Worm (Caenorhabditis elegans): Measurements from ENCODE around the gene B0238.15.

Gene B0238.15

DNA sequence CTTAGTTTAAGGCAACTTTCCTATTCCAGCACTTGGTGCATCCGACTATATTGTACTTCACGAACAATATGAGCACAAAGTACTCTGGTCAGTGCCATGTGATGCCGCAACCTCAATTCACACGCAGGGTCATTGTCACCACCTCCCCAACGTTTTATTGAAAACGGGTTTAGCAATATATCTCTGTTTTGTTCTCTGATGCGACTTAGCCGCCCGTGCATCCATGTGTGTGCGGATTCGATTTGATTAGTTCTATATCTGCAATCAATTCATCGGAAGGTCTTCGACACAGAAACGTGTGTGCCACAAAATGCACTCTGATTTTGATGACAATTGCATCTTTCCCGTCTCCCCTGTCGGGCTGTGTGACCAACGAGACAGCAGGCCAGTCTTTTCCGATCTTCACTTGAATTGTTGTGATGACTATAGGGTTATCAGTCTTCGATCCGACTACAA lies 32.6 kb downstream of the B0238.15 start (continued):
- TF ChIP-seq T26A8.4 (GFP tag; IDR thresholded peaks at IDR 0.05) (no peak), Y75B8A.6 (GFP tag; IDR thresholded peaks at IDR 0.05) (no peak), nhr-6 (tag; optimal IDR thresholded peaks at IDR 0.05) (no peak), unc-130 (GFP tag; optimal IDR thresholded peaks at IDR 0.05) (no peak), fos-1 (tag; optimal IDR thresholded peaks at IDR 0.05) (no peak), fkh-10 (GFP tag; optimal IDR thresholded peaks at IDR 0.05) (no peak), nhr-111 (GFP tag; optimal IDR thresholded peaks at IDR 0.05) (no peak), Y5F2A.4 (GFP tag; optimal IDR thresholded peaks at IDR 0.05) (no peak), lir-3 (tag; optimal IDR thresholded peaks at IDR 0.05) (no peak), nhr-102 (tag; optimal IDR thresholded peaks at IDR 0.05) (peak; percentile 17), mep-1 (tag; optimal IDR thresholded peaks at IDR 0.05) (no peak), hlh-11 (tag; optimal IDR thresholded peaks at IDR 0.05) (peak; percentile 70), dpl-1 (GFP tag; optimal IDR thresholded peaks at IDR 0.05) (no peak), daf-12 (tag; optimal IDR thresholded peaks at IDR 0.05) (no peak), lin-38 (GFP tag; IDR thresholded peaks at IDR 0.05) (no peak), dmd-9 (GFP tag; IDR thresholded peaks at IDR 0.05) (no peak), ceh-62 (tag; optimal IDR thresholded peaks at IDR 0.05) (no peak), lsy-2 (tag; optimal IDR thresholded peaks at IDR 0.05) (no peak), aly-2 (tag; optimal IDR thresholded peaks at IDR 0.05) (no peak), madf-5 (GFP tag; IDR thresholded peaks at IDR 0.05) (no peak), mdt-29 (GFP tag; IDR thresholded peaks at IDR 0.05) (no peak)

- TF ChIP-seq dve-1 (tag; optimal IDR thresholded peaks at IDR 0.05; ENCODE audit: insufficient read depth): peak; percentile 31
- TF ChIP-seq lin-39 (tag; optimal IDR thresholded peaks at IDR 0.05): no peak
- no peak for TF ChIP-seq ceh-82 (tag; optimal IDR thresholded peaks at IDR 0.05)
- TF ChIP-seq nhr-237 (tag; optimal IDR thresholded peaks at IDR 0.05): no peak
- peak in 1 of 2 experiments; percentile 44 for TF ChIP-seq unc-62 (GFP tag; optimal IDR thresholded peaks at IDR 0.05 in 1 of 2)
- no peak for TF ChIP-seq unc-62 (tag; optimal IDR thresholded peaks at IDR 0.05)
Observed at ce11 chrV:5273241-5273640, 33.2 kb downstream of the B0238.15 start.

ce11 chrV:5273770-5274169 lies 33.8 kb downstream of the B0238.15 start, which contains the start of gene natc-2:
natc-2 (plus strand) TSS chrV:5274070.
- no peak for TF ChIP-seq F10B5.3 (tag; optimal IDR thresholded peaks at IDR 0.05)
- TF ChIP-seq Y48G9A.11 (GFP tag; IDR thresholded peaks at IDR 0.05): no peak
- no peak for TF ChIP-seq nhr-76 (tag; optimal IDR thresholded peaks at IDR 0.05)
- TF ChIP-seq zip-11 (GFP tag; IDR thresholded peaks at IDR 0.05): no peak
- no peak for TF ChIP-seq nhr-25 (tag; optimal IDR thresholded peaks at IDR 0.05; ENCODE audit: borderline replicate concordance, insufficient read depth)
- no peak for TF ChIP-seq ctbp-1 (GFP tag; IDR thresholded peaks at IDR 0.05)

ce11 chrV:5274974-5275373 lies 35.0 kb downstream of the B0238.15 start:
- TF ChIP-seq Y105C5A.15 (GFP tag; IDR thresholded peaks at IDR 0.05) (no peak), skn-1 (tag; optimal IDR thresholded peaks at IDR 0.05) (no peak), mep-1 (tag; optimal IDR thresholded peaks at IDR 0.05) (peak; percentile 34), nhr-77 (tag; optimal IDR thresholded peaks at IDR 0.05) (no peak), nhr-48 (tag; optimal IDR thresholded peaks at IDR 0.05) (no peak), egl-43 (GFP tag; IDR thresholded peaks at IDR 0.05) (peak; percentile 62; the same call in 1 of the 2 replicates), nhr-76 (tag; optimal IDR thresholded peaks at IDR 0.05) (no peak), hlh-11 (tag; optimal IDR thresholded peaks at IDR 0.05) (peak; percentile 36), dpl-1 (GFP tag; optimal IDR thresholded peaks at IDR 0.05) (peak; percentile 66), ama-1 (optimal IDR thresholded peaks at IDR 0.05) (no peak), mdl-1 (tag; optimal IDR thresholded peaks at IDR 0.05) (peak in 1 of 2 experiments; percentile 34), dmd-6 (GFP tag; IDR thresholded peaks at IDR 0.05) (0 out of 2 replicates have a peak, but pooled peaks have one; percentile 37), snpc-1.2 (GFP tag; IDR thresholded peaks at IDR 0.05) (no peak), ceh-44 (GFP tag; IDR thresholded peaks at IDR 0.05) (no peak), saeg-2 (GFP tag; IDR thresholded peaks at IDR 0.05) (no peak), T26A8.4 (GFP tag; IDR thresholded peaks at IDR 0.05) (peak; percentile 13; the same call in 1 of the 2 replicates), daf-16 (GFP tag; optimal IDR thresholded peaks at IDR 0.05) (no peak), daf-16 (tag; optimal IDR thresholded peaks at IDR 0.05) (no peak), lin-39 (tag; optimal IDR thresholded peaks at IDR 0.05) (no peak), lin-38 (GFP tag; IDR thresholded peaks at IDR 0.05) (peak; percentile 77), zfp-3 (GFP tag; conservative IDR thresholded peaks at IDR 0.05) (no peak), spr-3 (GFP tag; optimal IDR thresholded peaks at IDR 0.05) (peak; percentile 33), fos-1 (tag; optimal IDR thresholded peaks at IDR 0.05) (no peak)
